Worm (Caenorhabditis elegans) whole organism, young adult: ENCODE results near the gene lnp-1.

Experiments used
- D2030.7 ChIP-seq: fragments of 200-800 bp; sonication (Bioruptor generic); IDR thresholded peaks from 2 replicates; pipeline ENCODE4 v1.3.6; 2022; ENCODE audit warnings: missing genetic modification reagents, missing genetic modification characterization, missing compliant biosample characterization
- F37B4.10 ChIP-seq: fragments of 200-800 bp; sonication (Bioruptor generic); IDR thresholded peaks from 2 replicates; pipeline ENCODE4 v1.3.6; 2022; ENCODE audit warnings: missing genetic modification characterization, missing compliant biosample characterization
- F39B2.1 ChIP-seq: fragments of 200-800 bp; sonication (Bioruptor generic); IDR thresholded peaks from 2 replicates; pipeline ENCODE4 v1.3.6; 2022; ENCODE audit warnings: missing genetic modification reagents, missing genetic modification characterization, missing compliant biosample characterization
- F55B11.4 ChIP-seq: sonication (generic microtip); optimal IDR thresholded peaks from 2 replicates; lab custom pipeline; 2016; ENCODE audit warnings: missing compliant biosample characterization, missing genetic modification characterization, borderline replicate concordance; ENCODE audit not compliant: insufficient read depth
- K11D2.4 ChIP-seq: fragments of 200-800 bp; sonication (Bioruptor generic); IDR thresholded peaks from 2 replicates; pipeline ENCODE4 v1.3.6; 2022; ENCODE audit warnings: missing genetic modification reagents, missing genetic modification characterization, missing compliant biosample characterization
- Y53F4B.3 ChIP-seq: fragments of 200-800 bp; sonication (Bioruptor generic); IDR thresholded peaks from 2 replicates; pipeline ENCODE4 v1.3.6; 2022; ENCODE audit warnings: missing genetic modification reagents, missing genetic modification characterization, missing compliant biosample characterization
- Y56A3A.18 ChIP-seq: fragments of 200-800 bp; sonication (Bioruptor generic); IDR thresholded peaks from 2 replicates; pipeline ENCODE4 v1.3.6; 2022; ENCODE audit warnings: missing genetic modification reagents, missing genetic modification characterization, missing compliant biosample characterization
- Y95B8A.8 ChIP-seq: fragments of 200-800 bp; sonication (Bioruptor generic); IDR thresholded peaks from 2 replicates; pipeline ENCODE4 v1.3.6; 2022; ENCODE audit warnings: missing genetic modification reagents, missing genetic modification characterization, missing compliant biosample characterization
- ZK185.1 ChIP-seq: sonication (generic microtip); optimal IDR thresholded peaks from 2 replicates; lab custom pipeline; 2016; ENCODE audit warnings: mild to moderate bottlenecking, missing genetic modification characterization, missing compliant biosample characterization; ENCODE audit not compliant: poor library complexity, severe bottlenecking
- aptf-2 ChIP-seq: fragments of 200-800 bp; sonication (Bioruptor generic); conservative IDR thresholded peaks from 2 replicates; pipeline ENCODE4 v1.3.6; 2022; ENCODE audit warnings: missing genetic modification reagents, missing genetic modification characterization, missing compliant biosample characterization
- atf-7 ChIP-seq: sonication (generic microtip); optimal IDR thresholded peaks from 2 replicates; lab custom pipeline; 2017; ENCODE audit warnings: mild to moderate bottlenecking, missing genetic modification characterization, missing compliant biosample characterization
- athp-1 ChIP-seq: sonication (generic microtip); optimal IDR thresholded peaks from 2 replicates; lab custom pipeline; 2017; ENCODE audit warnings: mild to moderate bottlenecking, missing genetic modification characterization, missing compliant biosample characterization
- ccch-3 ChIP-seq: fragments of 200-800 bp; sonication (Bioruptor generic); optimal IDR thresholded peaks from 2 replicates; lab custom pipeline; 2018; ENCODE audit warnings: mild to moderate bottlenecking, missing genetic modification characterization, missing compliant biosample characterization
- cebp-2 ChIP-seq: fragments of 200-800 bp; sonication (Bioruptor generic); IDR thresholded peaks from 2 replicates; pipeline ENCODE4 v1.3.6; 2022; ENCODE audit warnings: missing genetic modification characterization, missing compliant biosample characterization
- ceh-58 ChIP-seq: fragments of 200-800 bp; sonication (Bioruptor generic); IDR thresholded peaks from 2 replicates; pipeline ENCODE4 v1.3.6; 2022; ENCODE audit warnings: missing genetic modification characterization, missing compliant biosample characterization
- ceh-91 ChIP-seq: fragments of 200-800 bp; sonication (Bioruptor generic); IDR thresholded peaks from 2 replicates; pipeline ENCODE4 v1.3.6; 2022; ENCODE audit warnings: missing genetic modification reagents, missing genetic modification characterization, missing compliant biosample characterization
- dpff-1 ChIP-seq: sonication (generic microtip); optimal IDR thresholded peaks from 2 replicates; lab custom pipeline; 2017; ENCODE audit warnings: mild to moderate bottlenecking, missing genetic modification characterization, missing compliant biosample characterization
- egl-44 ChIP-seq: fragments of 200-800 bp; sonication (Bioruptor generic); IDR thresholded peaks from 2 replicates; pipeline ENCODE4 v1.3.6; 2022; ENCODE audit warnings: missing genetic modification reagents, missing genetic modification characterization, missing compliant biosample characterization
- ets-4 ChIP-seq: fragments of 200-800 bp; sonication (Bioruptor generic); optimal IDR thresholded peaks from 2 replicates; lab custom pipeline; 2018; ENCODE audit warnings: mild to moderate bottlenecking, missing genetic modification characterization, missing compliant biosample characterization
- gei-17 ChIP-seq: fragments of 200-800 bp; sonication (Bioruptor generic); optimal IDR thresholded peaks from 2 replicates; lab custom pipeline; 2018; ENCODE audit warnings: mild to moderate bottlenecking, missing genetic modification characterization, missing compliant biosample characterization
- him-1 ChIP-seq: sonication (generic microtip); optimal IDR thresholded peaks from 2 replicates; lab custom pipeline; 2016; ENCODE audit warnings: missing genotype, missing genetic modification reagents, missing genetic modification characterization, missing compliant biosample characterization
- hmg-20 ChIP-seq: fragments of 200-800 bp; sonication (Bioruptor generic); IDR thresholded peaks from 2 replicates; pipeline ENCODE4 v1.3.6; 2022; ENCODE audit warnings: missing genetic modification reagents, missing genetic modification characterization, missing compliant biosample characterization
- let-526 ChIP-seq: fragments of 200-800 bp; sonication (Bioruptor generic); IDR thresholded peaks from 2 replicates; pipeline ENCODE4 v1.3.6; 2022; ENCODE audit warnings: missing genetic modification reagents, missing genetic modification characterization, missing compliant biosample characterization
- lin-26 ChIP-seq: fragments of 200-800 bp; sonication (Bioruptor generic); IDR thresholded peaks from 2 replicates; pipeline ENCODE4 v1.3.6; 2022; ENCODE audit warnings: missing genetic modification reagents, missing genetic modification characterization, missing compliant biosample characterization
- lin-54 ChIP-seq: fragments of 200-800 bp; sonication (Bioruptor generic); optimal IDR thresholded peaks from 2 replicates; lab custom pipeline; 2018; ENCODE audit warnings: mild to moderate bottlenecking, missing genetic modification characterization, missing compliant biosample characterization
- madf-10 ChIP-seq: sonication (generic microtip); optimal IDR thresholded peaks from 2 replicates; lab custom pipeline; 2016; ENCODE audit warnings: mild to moderate bottlenecking, missing genetic modification characterization, missing compliant biosample characterization
- nfya-2 ChIP-seq: fragments of 200-800 bp; sonication (Bioruptor generic); IDR thresholded peaks from 2 replicates; pipeline ENCODE4 v1.3.6; 2022; ENCODE audit warnings: missing genetic modification reagents, missing genetic modification characterization, missing compliant biosample characterization
- rec-8 ChIP-seq, 2 experiments: sonication (generic microtip); optimal IDR thresholded peaks; 2 replicates each; lab custom pipeline; 2016; ENCODE audit warnings: mild to moderate bottlenecking in 2 of 2, missing genetic modification characterization in 2 of 2, missing genetic modification reagents in 2 of 2, missing genotype in 2 of 2, missing biosample characterization in 1 of 2, missing compliant biosample characterization in 1 of 2, moderate library complexity in 1 of 2
- sdz-38 ChIP-seq: sonication (generic microtip); optimal IDR thresholded peaks from 2 replicates; lab custom pipeline; 2016; ENCODE audit warnings: missing genotype, missing genetic modification characterization, missing compliant biosample characterization
- sea-2 ChIP-seq: fragments of 200-800 bp; sonication (Bioruptor generic); IDR thresholded peaks from 2 replicates; pipeline ENCODE4 v1.3.6; 2022; ENCODE audit warnings: missing genetic modification characterization, missing compliant biosample characterization
- snpc-4 ChIP-seq, 5 experiments: fragments of 150-350 bp in 1 of 5; sonication (generic microtip) in 4 of 5; optimal IDR thresholded peaks; 2 replicates each; lab custom pipeline; 2014 to 2018; ENCODE audit warnings: missing genetic modification characterization in 5 of 5, missing biosample characterization in 3 of 5, antibody characterized with exemption in 2 of 5, mild to moderate bottlenecking in 2 of 5, missing compliant biosample characterization in 2 of 5, missing genotype in 2 of 5, moderate library complexity in 2 of 5, missing genetic modification reagents in 1 of 5
- somi-1 ChIP-seq: fragments of 200-800 bp; sonication (Bioruptor generic); optimal IDR thresholded peaks from 2 replicates; lab custom pipeline; 2018; ENCODE audit warnings: mild to moderate bottlenecking, missing genetic modification characterization, missing compliant biosample characterization
- sptf-2 ChIP-seq: fragments of 200-800 bp; sonication (Bioruptor generic); optimal IDR thresholded peaks from 2 replicates; lab custom pipeline; 2018; ENCODE audit warnings: mild to moderate bottlenecking, missing genetic modification characterization, missing compliant biosample characterization
- ztf-18 ChIP-seq: sonication (generic microtip); optimal IDR thresholded peaks from 2 replicates; lab custom pipeline; 2016; ENCODE audit warnings: missing genotype, mild to moderate bottlenecking, missing genetic modification characterization, missing compliant biosample characterization
- ztf-22 ChIP-seq: fragments of 200-800 bp; sonication (Bioruptor generic); optimal IDR thresholded peaks from 2 replicates; lab custom pipeline; 2018; ENCODE audit warnings: mild to moderate bottlenecking, missing genetic modification characterization, moderate library complexity, missing compliant biosample characterization

lnp-1 gene

ce11 chrX:4626891-4627290, 38.3 kb downstream of the lnp-1 start:
- TF ChIP-seq sdz-38 (tag; lab: Kevin White, UChicago) = no peak
- no peak for TF ChIP-seq lin-26 (GFP tag; lab: Robert Waterston, UW)
- TF ChIP-seq nfya-2 (GFP tag; lab: Robert Waterston, UW) = no peak
- TF ChIP-seq ceh-91 (GFP tag; lab: Robert Waterston, UW) = no peak
- no peak for TF ChIP-seq him-1 (tag; lab: Kevin White, UChicago)
- TF ChIP-seq hmg-20 (GFP tag; lab: Robert Waterston, UW) = no peak
- no peak for TF ChIP-seq athp-1 (tag; lab: Kevin White, UChicago)
- TF ChIP-seq D2030.7 (GFP tag; lab: Robert Waterston, UW) = no peak
- no peak for TF ChIP-seq F39B2.1 (GFP tag; lab: Robert Waterston, UW)
- no peak for TF ChIP-seq Y56A3A.18 (GFP tag; lab: Robert Waterston, UW)
- no peak for TF ChIP-seq ZK185.1
- TF ChIP-seq ets-4 (GFP tag; lab: Kevin White, UChicago) = no peak
- no peak for TF ChIP-seq gei-17 (GFP tag; lab: Kevin White, UChicago)
- TF ChIP-seq aptf-2 = no peak
- no peak for TF ChIP-seq somi-1
- no peak for TF ChIP-seq lin-54 (GFP tag; lab: Kevin White, UChicago)
- no peak for TF ChIP-seq sptf-2 (GFP tag; lab: Kevin White, UChicago)
- TF ChIP-seq atf-7 (tag; lab: Kevin White, UChicago) = no peak

DNA sequence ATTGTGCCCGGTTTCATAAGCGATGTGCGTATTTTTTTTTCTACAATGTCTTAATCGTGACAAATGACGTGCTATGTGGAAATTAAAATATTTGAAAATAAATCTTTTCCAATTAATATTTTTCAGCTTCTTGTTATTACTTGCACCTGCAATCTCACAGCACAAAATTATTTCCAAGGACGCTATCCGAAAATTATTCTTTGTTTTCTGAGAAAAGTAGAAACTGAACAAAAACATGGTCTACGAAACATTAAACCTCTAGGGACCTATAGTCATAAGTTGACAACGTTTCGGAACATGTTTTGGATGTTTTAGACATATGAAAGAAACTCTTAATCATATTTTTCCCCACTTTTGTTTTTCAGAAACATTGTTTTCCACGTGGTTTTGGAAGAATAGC, 39.8 kb downstream of the lnp-1 start:
- no peak for TF ChIP-seq snpc-4 (GFP tag; optimal IDR thresholded peaks at IDR 0.05; lab: Kevin White, UChicago)
- TF ChIP-seq snpc-4 (tag; optimal IDR thresholded peaks at IDR 0.05; lab: Kevin White, UChicago) = no peak
- TF ChIP-seq sea-2 (GFP tag; lab: Robert Waterston, UW) = no peak
- TF ChIP-seq Y95B8A.8 (GFP tag; lab: Robert Waterston, UW) = no peak
- TF ChIP-seq madf-10 (tag; lab: Kevin White, UChicago) = no peak
- TF ChIP-seq cebp-2 (GFP tag; lab: Robert Waterston, UW) = no peak
- no peak for TF ChIP-seq egl-44 (GFP tag; lab: Robert Waterston, UW)
- TF ChIP-seq ccch-3 (GFP tag; lab: Kevin White, UChicago) = no peak
- no peak for TF ChIP-seq ceh-58 (GFP tag; lab: Robert Waterston, UW)
- TF ChIP-seq K11D2.4 = no peak

- TF ChIP-seq rec-8 (tag; optimal IDR thresholded peaks at IDR 0.05; lab: Kevin White, UChicago) = no peak
- TF ChIP-seq ztf-18 (tag; lab: Kevin White, UChicago) = no peak
- no peak for TF ChIP-seq F55B11.4 (tag; lab: Kevin White, UChicago)
- TF ChIP-seq dpff-1 (tag; lab: Kevin White, UChicago) = no peak
- no peak for TF ChIP-seq Y53F4B.3 (GFP tag; lab: Robert Waterston, UW)
- no peak for TF ChIP-seq atf-7 (tag; lab: Kevin White, UChicago)
- no peak for TF ChIP-seq let-526
- no peak for TF ChIP-seq F37B4.10
- TF ChIP-seq ztf-22 = no peak
- TF ChIP-seq, all 124 proteins: peak for 0
These were observed 40.4 kb downstream of the lnp-1 start for ce11 chrX:4628817-4629575.
